Worm (Caenorhabditis elegans) whole organism, L4 larva: ENCODE data around the gene F19B2.5.

Experiments
- F26F4.8 ChIP-seq: fragments of 200-800 bp; sonication (Bioruptor generic); conservative IDR thresholded peaks from 2 replicates; pipeline ENCODE4 v1.3.6; 2022; ENCODE audit warnings: missing genetic modification characterization, missing compliant biosample characterization
- F37D6.2 ChIP-seq: sonication (generic microtip); optimal IDR thresholded peaks from 2 replicates; lab custom pipeline; 2016; ENCODE audit warnings: mild to moderate bottlenecking, missing genetic modification characterization, missing compliant biosample characterization
- R02D3.7 ChIP-seq: fragments of 150-350 bp; sonication (generic microtip); optimal IDR thresholded peaks from 3 replicates; lab custom pipeline; 2014; ENCODE audit warnings: missing biosample characterization, missing genetic modification characterization
- Y48G9A.11 ChIP-seq: fragments of 200-800 bp; sonication (Bioruptor generic); IDR thresholded peaks from 2 replicates; pipeline ENCODE4 v1.3.6; 2022; ENCODE audit warnings: missing genetic modification reagents, missing genetic modification characterization, missing compliant biosample characterization
- Y5F2A.4 ChIP-seq: fragments of 200-800 bp; sonication (Bioruptor generic); optimal IDR thresholded peaks from 2 replicates; lab custom pipeline; 2018; ENCODE audit warnings: mild to moderate bottlenecking, missing genetic modification characterization, missing compliant biosample characterization
- aha-1 ChIP-seq: fragments of 150-350 bp; peaks from one replicate; lab custom pipeline; 2014; ENCODE audit warnings: missing biosample characterization, missing genetic modification characterization
- arid-1 ChIP-seq: fragments of 200-800 bp; sonication (Bioruptor generic); conservative IDR thresholded peaks from 2 replicates; pipeline ENCODE4 v1.3.6; 2022; ENCODE audit warnings: missing genetic modification reagents, missing genetic modification characterization, missing compliant biosample characterization
- ceh-20 ChIP-seq: fragments of 200-800 bp; sonication (Bioruptor generic); IDR thresholded peaks from 2 replicates; pipeline ENCODE4 v1.3.6; 2022; ENCODE audit warnings: missing genetic modification reagents, missing genetic modification characterization, missing compliant biosample characterization
- ceh-32 ChIP-seq: sonication (generic microtip); optimal IDR thresholded peaks from 2 replicates; lab custom pipeline; 2016; ENCODE audit warnings: mild to moderate bottlenecking, missing genetic modification characterization, missing compliant biosample characterization; ENCODE audit not compliant: poor library complexity
- ceh-44 ChIP-seq: fragments of 200-800 bp; sonication (Bioruptor generic); IDR thresholded peaks from 2 replicates; pipeline ENCODE4 v1.3.6; 2022; ENCODE audit warnings: missing genetic modification reagents, missing genetic modification characterization, missing compliant biosample characterization
- cey-2 ChIP-seq: sonication (generic microtip); optimal IDR thresholded peaks from 3 replicates; lab custom pipeline; 2017; ENCODE audit warnings: missing genetic modification characterization, mild to moderate bottlenecking, missing compliant biosample characterization, antibody characterized with exemption, borderline replicate concordance; ENCODE audit not compliant: insufficient read depth
- ctbp-1 ChIP-seq: fragments of 200-800 bp; sonication (Bioruptor generic); IDR thresholded peaks from 2 replicates; pipeline ENCODE4 v1.3.6; 2022; ENCODE audit warnings: missing genetic modification reagents, missing genetic modification characterization, missing compliant biosample characterization
- daf-16 ChIP-seq, 3 experiments: sonication (generic microtip); optimal IDR thresholded peaks; 2 replicates each; lab custom pipeline; 2016 to 2017; ENCODE audit warnings: missing genetic modification characterization in 3 of 3, missing genetic modification reagents in 3 of 3, mild to moderate bottlenecking in 2 of 3, missing compliant biosample characterization in 2 of 3, missing biosample characterization in 1 of 3, moderate library complexity in 1 of 3
- dmd-9 ChIP-seq: fragments of 200-800 bp; sonication (Bioruptor generic); IDR thresholded peaks from 2 replicates; pipeline ENCODE4 v1.3.6; 2022; ENCODE audit warnings: missing genetic modification reagents, missing genetic modification characterization, missing compliant biosample characterization
- duxl-1 ChIP-seq: sonication (generic microtip); optimal IDR thresholded peaks from 2 replicates; lab custom pipeline; 2016; ENCODE audit warnings: mild to moderate bottlenecking, missing genetic modification characterization, moderate library complexity, missing compliant biosample characterization; ENCODE audit not compliant: poor library complexity
- dve-1 ChIP-seq: sonication (generic microtip); optimal IDR thresholded peaks from 2 replicates; lab custom pipeline; 2017; ENCODE audit warnings: antibody characterized with exemption, mild to moderate bottlenecking, missing genetic modification characterization, missing compliant biosample characterization; ENCODE audit not compliant: insufficient read depth
- hlh-11 ChIP-seq: fragments of 200-800 bp; sonication (Bioruptor generic); optimal IDR thresholded peaks from 2 replicates; lab custom pipeline; 2018; ENCODE audit warnings: mild to moderate bottlenecking, missing genetic modification characterization, missing compliant biosample characterization
- hlh-30 ChIP-seq: sonication (generic microtip); optimal IDR thresholded peaks from 2 replicates; lab custom pipeline; 2017; ENCODE audit warnings: antibody characterized with exemption, mild to moderate bottlenecking, missing genetic modification characterization, missing compliant biosample characterization; ENCODE audit not compliant: insufficient read depth
- lin-1 ChIP-seq: fragments of 200-800 bp; sonication (Bioruptor generic); IDR thresholded peaks from 2 replicates; pipeline ENCODE4 v1.3.6; 2022; ENCODE audit warnings: missing genetic modification reagents, missing genetic modification characterization, missing compliant biosample characterization
- lin-13 ChIP-seq: fragments of 150-350 bp; optimal IDR thresholded peaks from 2 replicates; lab custom pipeline; 2014; ENCODE audit warnings: missing biosample characterization, missing genetic modification reagents, missing genetic modification characterization
- lin-29 ChIP-seq: fragments of 200-800 bp; sonication (Bioruptor generic); IDR thresholded peaks from 2 replicates; pipeline ENCODE4 v1.3.6; 2022; ENCODE audit warnings: missing genetic modification reagents, missing genetic modification characterization, missing compliant biosample characterization
- madf-5 ChIP-seq, 2 experiments: fragments of 200-800 bp; sonication (Bioruptor generic); IDR thresholded peaks; 2 replicates each; pipeline ENCODE4 v1.3.6; 2022; ENCODE audit warnings: missing compliant biosample characterization in 2 of 2, missing genetic modification characterization in 2 of 2
- mes-2 ChIP-seq: sonication (generic microtip); optimal IDR thresholded peaks from 2 replicates; lab custom pipeline; 2016; ENCODE audit warnings: missing genotype, mild to moderate bottlenecking, missing genetic modification characterization, missing compliant biosample characterization; ENCODE audit not compliant: poor library complexity, severe bottlenecking
- nhr-25 ChIP-seq: sonication (generic microtip); optimal IDR thresholded peaks from 2 replicates; lab custom pipeline; 2017; ENCODE audit warnings: missing genetic modification characterization, mild to moderate bottlenecking, missing compliant biosample characterization, antibody characterized with exemption, moderate library complexity, borderline replicate concordance; ENCODE audit not compliant: insufficient read depth
- nhr-28 ChIP-seq: fragments of 150-350 bp; optimal IDR thresholded peaks from 2 replicates; lab custom pipeline; 2014; ENCODE audit warnings: missing biosample characterization, missing genetic modification characterization
- sdz-12 ChIP-seq: fragments of 200-800 bp; sonication (Bioruptor generic); optimal IDR thresholded peaks from 2 replicates; lab custom pipeline; 2018; ENCODE audit warnings: mild to moderate bottlenecking, missing genetic modification characterization, missing compliant biosample characterization
- set-16 ChIP-seq: fragments of 200-800 bp; sonication (Bioruptor generic); IDR thresholded peaks from 2 replicates; pipeline ENCODE4 v1.3.6; 2022; ENCODE audit warnings: missing genetic modification reagents, missing genetic modification characterization, missing compliant biosample characterization
- skn-1 ChIP-seq: fragments of 150-350 bp; optimal IDR thresholded peaks from 2 replicates; lab custom pipeline; 2014; ENCODE audit warnings: missing biosample characterization, missing genetic modification characterization
- spr-3 ChIP-seq: fragments of 200-800 bp; sonication (Bioruptor generic); optimal IDR thresholded peaks from 2 replicates; lab custom pipeline; 2018; ENCODE audit warnings: mild to moderate bottlenecking, missing genetic modification characterization, missing compliant biosample characterization
- tra-1 ChIP-seq: fragments of 200-800 bp; sonication (Bioruptor generic); IDR thresholded peaks from 2 replicates; pipeline ENCODE4 v1.3.6; 2022; ENCODE audit warnings: missing genetic modification reagents, missing genetic modification characterization, missing compliant biosample characterization
- unc-39 ChIP-seq: sonication (generic microtip); optimal IDR thresholded peaks from 2 replicates; lab custom pipeline; 2017; ENCODE audit warnings: missing biosample characterization, missing genetic modification characterization
- zag-1 ChIP-seq: fragments of 150-350 bp; optimal IDR thresholded peaks from 2 replicates; lab custom pipeline; 2014; ENCODE audit warnings: missing biosample characterization, missing genetic modification characterization
- zfp-3 ChIP-seq: fragments of 200-800 bp; sonication (Bioruptor generic); conservative IDR thresholded peaks from 2 replicates; pipeline ENCODE4 v1.3.6; 2022; ENCODE audit warnings: missing genetic modification reagents, missing genetic modification characterization, missing compliant biosample characterization
- ztf-11 ChIP-seq: fragments of 150-350 bp; optimal IDR thresholded peaks from 2 replicates; lab custom pipeline; 2014; ENCODE audit warnings: missing biosample characterization, missing genetic modification characterization

The F19B2.5 gene

DNA sequence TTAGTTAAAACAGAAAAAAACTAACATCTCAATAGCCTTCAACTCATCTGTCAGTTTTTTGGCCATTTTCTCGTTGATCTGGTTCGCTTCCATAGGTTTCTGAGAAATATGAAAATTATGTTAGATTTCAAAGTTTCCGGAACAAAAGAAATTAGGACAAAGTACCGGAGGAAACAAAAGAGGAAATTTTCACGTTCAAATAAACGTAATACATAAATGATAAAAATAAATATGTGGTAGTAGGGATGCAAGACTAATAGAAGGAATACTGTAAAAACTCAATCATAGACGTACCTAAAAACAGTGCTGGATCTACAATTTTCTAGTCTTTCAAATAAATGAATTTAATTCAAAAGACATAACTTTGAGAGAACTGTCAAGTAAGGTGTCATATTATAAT lies 24.8 kb upstream of the F19B2.5 start, which contains the start of gene fbxa-116:
Gene fbxa-116 (minus strand): TSS at position 101 of the 400 bp plus-strand sequence.
- no peak for TF ChIP-seq lin-13 (GFP tag; lab: Kevin White, UChicago)
- peak; percentile 36 for TF ChIP-seq aha-1 (tag; lab: Kevin White, UChicago)

ce11 chrV:20186579-20186978 lies 22.6 kb upstream of the F19B2.5 start, which contains the start of gene srz-16:
Gene srz-16, minus strand, starts transcription at chrV:20186679.
- TF ChIP-seq hlh-30 (no peak), sdz-12 (no peak), ceh-20 (GFP tag; lab: Robert Waterston, UW) (no peak), lin-29 (no peak), Y5F2A.4 (no peak), Y48G9A.11 (GFP tag; lab: Robert Waterston, UW) (no peak), dve-1 (tag; lab: Kevin White, UChicago) (no peak), ceh-32 (tag; lab: Kevin White, UChicago) (no peak), madf-5 (GFP tag; IDR thresholded peaks at IDR 0.05; lab: Robert Waterston, UW) (no peak), zag-1 (tag; lab: Kevin White, UChicago) (no peak), lin-1 (no peak), ctbp-1 (GFP tag; lab: Robert Waterston, UW) (no peak), hlh-11 (tag; lab: Kevin White, UChicago) (no peak), duxl-1 (tag; lab: Kevin White, UChicago) (no peak), unc-39 (tag; lab: Kevin White, UChicago) (no peak), F37D6.2 (tag; lab: Kevin White, UChicago) (no peak), ceh-44 (GFP tag; lab: Robert Waterston, UW) (no peak), arid-1 (GFP tag; lab: Robert Waterston, UW) (no peak), F26F4.8 (GFP tag; lab: Robert Waterston, UW) (no peak)
- TF ChIP-seq, all 104 proteins: peak for 0

ce11 chrV:20182311-20182710 lies 18.3 kb upstream of the F19B2.5 start:
- no peak for TF ChIP-seq R02D3.7 (tag; lab: Kevin White, UChicago)
- no peak for TF ChIP-seq ctbp-1 (GFP tag; lab: Robert Waterston, UW)
- no peak for TF ChIP-seq mes-2 (tag; lab: Kevin White, UChicago)
- no peak for TF ChIP-seq skn-1 (tag; lab: Kevin White, UChicago)
- TF ChIP-seq cey-2 (tag; lab: Kevin White, UChicago) = no peak
- no peak for TF ChIP-seq spr-3 (GFP tag; lab: Kevin White, UChicago)
- no peak for TF ChIP-seq ceh-32 (tag; lab: Kevin White, UChicago)
- no peak for TF ChIP-seq Y5F2A.4
- no peak for TF ChIP-seq nhr-25 (tag; lab: Kevin White, UChicago)
- TF ChIP-seq daf-16 (GFP tag; optimal IDR thresholded peaks at IDR 0.05; lab: Kevin White, UChicago) = no peak
- TF ChIP-seq daf-16 (tag; optimal IDR thresholded peaks at IDR 0.05; lab: Kevin White, UChicago) = no peak
- TF ChIP-seq zag-1 (tag; lab: Kevin White, UChicago) = no peak
- TF ChIP-seq dmd-9 (GFP tag; lab: Robert Waterston, UW) = no peak
- TF ChIP-seq zfp-3 (GFP tag; lab: Robert Waterston, UW) = no peak
- TF ChIP-seq ztf-11 (tag; lab: Kevin White, UChicago) = no peak
- no peak for TF ChIP-seq F37D6.2 (tag; lab: Kevin White, UChicago)
- no peak for TF ChIP-seq nhr-28
- no peak for TF ChIP-seq set-16 (GFP tag; lab: Robert Waterston, UW)

- peak; percentile 98 for TF ChIP-seq tra-1 (GFP tag; lab: Robert Waterston, UW)
Observed at ce11 chrV:20181575-20181974, 17.6 kb upstream of the F19B2.5 start.
